Worm (Caenorhabditis elegans) whole organism, L3 larva: ENCODE data around the gene spin-4.

Experiments used
- ZK546.5 ChIP-seq: sonication (generic microtip); optimal IDR thresholded peaks from 2 replicates; lab custom pipeline; 2017; ENCODE audit warnings: missing biosample characterization, missing genetic modification characterization
- ama-1 ChIP-seq: fragments of 150-350 bp; optimal IDR thresholded peaks from 2 replicates; lab custom pipeline; 2018
- egl-27 ChIP-seq: sonication (generic microtip); optimal IDR thresholded peaks from 4 replicates; lab custom pipeline; 2017; ENCODE audit warnings: missing biosample characterization, missing genetic modification reagents, missing genetic modification characterization
- nhr-12 ChIP-seq: fragments of 150-350 bp; optimal IDR thresholded peaks from 2 replicates; lab custom pipeline; 2014; ENCODE audit warnings: missing biosample characterization, missing genetic modification characterization
- nhr-237 ChIP-seq: fragments of 150-350 bp; optimal IDR thresholded peaks from 2 replicates; lab custom pipeline; 2014; ENCODE audit warnings: missing biosample characterization, missing genetic modification characterization
- nhr-25 ChIP-seq: sonication (generic microtip); optimal IDR thresholded peaks from 2 replicates; lab custom pipeline; 2017; ENCODE audit warnings: missing biosample characterization, missing genetic modification characterization
- tbx-2 ChIP-seq: sonication (generic microtip); optimal IDR thresholded peaks from 2 replicates; lab custom pipeline; 2016; ENCODE audit warnings: mild to moderate bottlenecking, missing genetic modification characterization, missing compliant biosample characterization
- unc-39 ChIP-seq: sonication (generic microtip); optimal IDR thresholded peaks from 4 replicates; lab custom pipeline; 2017; ENCODE audit warnings: missing biosample characterization, missing genetic modification characterization

DNA sequence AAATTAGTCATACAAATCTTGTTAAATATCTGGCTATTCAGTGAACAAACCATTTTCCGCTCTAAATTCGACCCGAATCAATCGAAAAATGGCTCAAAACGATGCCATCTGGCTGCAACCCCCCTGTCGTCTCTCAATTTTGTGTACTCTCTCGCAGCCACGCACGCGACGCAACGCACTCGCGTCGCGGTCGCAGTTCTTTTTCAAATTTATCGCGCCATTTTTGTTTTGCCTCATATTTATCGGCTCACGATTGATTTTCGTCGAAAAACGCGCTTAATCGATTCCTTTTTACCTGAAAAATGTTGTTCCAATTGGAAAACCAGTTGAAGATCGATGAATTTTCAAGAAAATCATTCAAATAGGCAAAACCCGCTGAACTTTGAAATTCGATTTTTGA lies 25.7 kb downstream of the spin-4 start:
- no peak for TF ChIP-seq nhr-25 (tag; lab: Kevin White, UChicago)
- no peak for TF ChIP-seq unc-39 (tag; lab: Kevin White, UChicago)
- no peak for TF ChIP-seq nhr-12 (tag; lab: Kevin White, UChicago)
- peak; percentile 83 for TF ChIP-seq ama-1 (lab: Kevin White, UChicago)
- TF ChIP-seq tbx-2 (tag; lab: Kevin White, UChicago), result no peak
- TF ChIP-seq egl-27 (tag; lab: Kevin White, UChicago), result no peak
- no peak for TF ChIP-seq ZK546.5
- TF ChIP-seq nhr-237, result no peak
